Fruit fly (Drosophila melanogaster) whole organism, prepupa: ENCODE data around the gene Ir8a.

ENCODE experiments used
- Blimp-1 ChIP-seq: fragments of 200-800 bp; sonication (Bioruptor generic); optimal IDR thresholded peaks from 3 replicates; lab custom pipeline; 2017; ENCODE audit warnings: missing biosample characterization, missing genetic modification characterization, mild to moderate bottlenecking, moderate library complexity, missing genetic modification reagents
- CG10669 ChIP-seq: fragments of 200-800 bp; sonication (Bioruptor generic); optimal IDR thresholded peaks from 3 replicates; lab custom pipeline; 2018; ENCODE audit warnings: missing biosample characterization, mild to moderate bottlenecking, missing genetic modification characterization, moderate library complexity
- CG11294 ChIP-seq: fragments of 200-800 bp; sonication (Bioruptor generic); IDR thresholded peaks from 2 replicates; pipeline ENCODE4 v1.3.6; 2022; ENCODE audit warnings: missing biosample characterization, missing genetic modification characterization
- CG15336 ChIP-seq: fragments of 200-800 bp; sonication (Bioruptor generic); IDR thresholded peaks from 2 replicates; pipeline ENCODE4 v1.3.6; 2022; ENCODE audit warnings: missing biosample characterization, missing genetic modification characterization
- CG1621 ChIP-seq: fragments of 200-800 bp; sonication (Bioruptor generic); optimal IDR thresholded peaks from 3 replicates; lab custom pipeline; 2018; ENCODE audit warnings: missing biosample characterization, mild to moderate bottlenecking, missing genetic modification characterization
- CG16779 ChIP-seq: fragments of 200-800 bp; sonication (Bioruptor generic); optimal IDR thresholded peaks from 3 replicates; lab custom pipeline; 2017; ENCODE audit warnings: missing biosample characterization, mild to moderate bottlenecking, missing genetic modification characterization
- CG31627 ChIP-seq: fragments of 200-800 bp; sonication (Bioruptor generic); optimal IDR thresholded peaks from 3 replicates; lab custom pipeline; 2016; ENCODE audit warnings: missing biosample characterization, missing genetic modification characterization
- CG32006 ChIP-seq: fragments of 200-800 bp; sonication (Bioruptor generic); optimal IDR thresholded peaks from 3 replicates; lab custom pipeline; 2017; ENCODE audit warnings: missing biosample characterization, mild to moderate bottlenecking, missing genetic modification characterization
- CG34406 ChIP-seq: fragments of 200-800 bp; sonication (Bioruptor generic); optimal IDR thresholded peaks from 3 replicates; lab custom pipeline; 2016; ENCODE audit warnings: missing biosample characterization, missing genetic modification characterization
- CG3919 ChIP-seq: fragments of 200-800 bp; sonication (Bioruptor generic); optimal IDR thresholded peaks from 3 replicates; lab custom pipeline; 2016; ENCODE audit warnings: missing biosample characterization, missing genetic modification characterization
- CG4318 ChIP-seq: fragments of 200-800 bp; sonication (Bioruptor generic); optimal IDR thresholded peaks from 3 replicates; lab custom pipeline; 2017; ENCODE audit warnings: missing biosample characterization, mild to moderate bottlenecking, missing genetic modification characterization
- CG6163 ChIP-seq: fragments of 200-800 bp; sonication (Bioruptor generic); IDR thresholded peaks from 3 replicates; pipeline ENCODE4 v1.3.6; 2022; ENCODE audit warnings: missing biosample characterization, missing genetic modification characterization
- CG6276 ChIP-seq: fragments of 200-800 bp; sonication (Bioruptor generic); optimal IDR thresholded peaks from 2 replicates; lab custom pipeline; 2017; ENCODE audit warnings: missing biosample characterization, mild to moderate bottlenecking, missing genetic modification characterization
- CG6808 ChIP-seq: fragments of 200-800 bp; sonication (Bioruptor generic); optimal IDR thresholded peaks from 3 replicates; lab custom pipeline; 2017; ENCODE audit warnings: missing biosample characterization, missing genetic modification characterization, mild to moderate bottlenecking, moderate library complexity, missing genetic modification reagents
- CG6854 ChIP-seq: fragments of 200-800 bp; sonication (Bioruptor generic); optimal IDR thresholded peaks from 2 replicates; lab custom pipeline; 2017; ENCODE audit warnings: missing biosample characterization, mild to moderate bottlenecking, missing genetic modification characterization
- CG7368 ChIP-seq: fragments of 200-800 bp; sonication (Bioruptor generic); optimal IDR thresholded peaks from 3 replicates; lab custom pipeline; 2016; ENCODE audit warnings: missing biosample characterization, missing genetic modification characterization
- CG8119 ChIP-seq: fragments of 200-800 bp; sonication (Bioruptor generic); IDR thresholded peaks from 3 replicates; pipeline ENCODE4 v1.3.6; 2022; ENCODE audit warnings: missing biosample characterization, missing genetic modification characterization
- CG8319 ChIP-seq: fragments of 200-800 bp; sonication (Bioruptor generic); optimal IDR thresholded peaks from 3 replicates; lab custom pipeline; 2016; ENCODE audit warnings: missing biosample characterization, missing genetic modification characterization
- CG9139 ChIP-seq: fragments of 200-800 bp; sonication (Bioruptor generic); optimal IDR thresholded peaks from 3 replicates; lab custom pipeline; 2017; ENCODE audit warnings: missing biosample characterization, mild to moderate bottlenecking, missing genetic modification characterization
- Eip78C ChIP-seq: fragments of 200-800 bp; sonication (Bioruptor generic); peaks from one replicate; lab custom pipeline; 2016; ENCODE audit warnings: missing biosample characterization, missing genetic modification characterization
- Eip93F ChIP-seq: fragments of 200-800 bp; sonication (Bioruptor generic); optimal IDR thresholded peaks from 2 replicates; lab custom pipeline; 2016; ENCODE audit warnings: missing biosample characterization, mild to moderate bottlenecking, missing genetic modification characterization
- Ets21C ChIP-seq: fragments of 200-800 bp; sonication (Bioruptor generic); optimal IDR thresholded peaks from 3 replicates; lab custom pipeline; 2016; ENCODE audit warnings: missing biosample characterization, missing genetic modification characterization
- Ets96B ChIP-seq: fragments of 200-800 bp; optimal IDR thresholded peaks from 2 replicates; lab custom pipeline; 2019; ENCODE audit warnings: missing biosample characterization, mild to moderate bottlenecking, missing genetic modification characterization, moderate library complexity
- Gug ChIP-seq: fragments of 200-800 bp; sonication (Bioruptor generic); IDR thresholded peaks from 2 replicates; pipeline ENCODE4 v1.3.6; 2022; ENCODE audit warnings: missing biosample characterization, missing genetic modification characterization
- Hr39 ChIP-seq: fragments of 200-800 bp; sonication (Bioruptor generic); optimal IDR thresholded peaks from 2 replicates; lab custom pipeline; 2016; ENCODE audit warnings: missing biosample characterization, missing genetic modification characterization
- Hr4 ChIP-seq: fragments of 200-800 bp; sonication (Bioruptor generic); optimal IDR thresholded peaks from 3 replicates; lab custom pipeline; 2016; ENCODE audit warnings: missing biosample characterization, missing genetic modification characterization
- Lpt ChIP-seq: fragments of 200-800 bp; sonication (Bioruptor generic); optimal IDR thresholded peaks from 3 replicates; lab custom pipeline; 2016; ENCODE audit warnings: missing biosample characterization, missing genetic modification characterization
- Met ChIP-seq: fragments of 200-800 bp; sonication (Bioruptor generic); optimal IDR thresholded peaks from 3 replicates; lab custom pipeline; 2016; ENCODE audit warnings: missing biosample characterization, missing genetic modification characterization
- OdsH ChIP-seq: fragments of 200-800 bp; sonication (Bioruptor generic); optimal IDR thresholded peaks from 3 replicates; lab custom pipeline; 2016; ENCODE audit warnings: missing biosample characterization, missing genetic modification characterization
- Sox14 ChIP-seq: fragments of 200-800 bp; sonication (Bioruptor generic); optimal IDR thresholded peaks from 3 replicates; lab custom pipeline; 2016; ENCODE audit warnings: missing biosample characterization, missing genetic modification characterization
- achi ChIP-seq: fragments of 200-800 bp; sonication (Bioruptor generic); optimal IDR thresholded peaks from 3 replicates; lab custom pipeline; 2016; ENCODE audit warnings: missing biosample characterization, missing genetic modification characterization
- acj6 ChIP-seq: fragments of 200-800 bp; sonication (Bioruptor generic); optimal IDR thresholded peaks from 3 replicates; lab custom pipeline; 2016; ENCODE audit warnings: missing biosample characterization, missing genetic modification characterization
- dac ChIP-seq: fragments of 200-800 bp; sonication (Bioruptor generic); optimal IDR thresholded peaks from 2 replicates; lab custom pipeline; 2017; ENCODE audit warnings: missing biosample characterization, mild to moderate bottlenecking, missing genetic modification characterization
- dsx ChIP-seq: fragments of 200-800 bp; optimal IDR thresholded peaks from 3 replicates; lab custom pipeline; 2019; ENCODE audit warnings: missing biosample characterization, mild to moderate bottlenecking, missing genetic modification characterization, moderate library complexity; ENCODE audit not compliant: poor library complexity, severe bottlenecking
- eg ChIP-seq: fragments of 200-800 bp; sonication (Bioruptor generic); IDR thresholded peaks from 3 replicates; pipeline ENCODE4 v1.3.6; 2022; ENCODE audit warnings: missing biosample characterization, missing genetic modification characterization
- esn ChIP-seq: fragments of 200-800 bp; sonication (Bioruptor generic); optimal IDR thresholded peaks from 2 replicates; lab custom pipeline; 2016; ENCODE audit warnings: missing biosample characterization, mild to moderate bottlenecking, missing genetic modification characterization, moderate library complexity
- fkh ChIP-seq: fragments of 200-800 bp; sonication (Bioruptor generic); optimal IDR thresholded peaks from 3 replicates; lab custom pipeline; 2017; ENCODE audit warnings: missing biosample characterization, mild to moderate bottlenecking, missing genetic modification characterization, moderate library complexity
- lz ChIP-seq: fragments of 200-800 bp; sonication (Bioruptor generic); optimal IDR thresholded peaks from 3 replicates; lab custom pipeline; 2016; ENCODE audit warnings: missing biosample characterization, missing genetic modification characterization
- net ChIP-seq: fragments of 200-800 bp; sonication (Bioruptor generic); optimal IDR thresholded peaks from 3 replicates; lab custom pipeline; 2016; ENCODE audit warnings: missing biosample characterization, missing genetic modification characterization
- pdm3 ChIP-seq: fragments of 200-800 bp; sonication (Bioruptor generic); optimal IDR thresholded peaks from 3 replicates; lab custom pipeline; 2016; ENCODE audit warnings: missing biosample characterization, missing genetic modification characterization
- salr ChIP-seq, 2 experiments: fragments of 200-800 bp; sonication (Bioruptor generic); optimal IDR thresholded peaks; 3 replicates each; lab custom pipeline; 2016 to 2018; ENCODE audit warnings: missing biosample characterization in 2 of 2, missing genetic modification characterization in 2 of 2, mild to moderate bottlenecking in 1 of 2
- svp ChIP-seq: fragments of 200-800 bp; sonication (Bioruptor generic); peaks from one replicate; lab custom pipeline; 2016; ENCODE audit warnings: missing biosample characterization, missing genetic modification characterization
- topi ChIP-seq: fragments of 200-800 bp; sonication (Bioruptor generic); optimal IDR thresholded peaks from 3 replicates; lab custom pipeline; 2016; ENCODE audit warnings: missing biosample characterization, missing genetic modification characterization
- vri ChIP-seq: fragments of 200-800 bp; sonication (Bioruptor generic); optimal IDR thresholded peaks from 3 replicates; lab custom pipeline; 2016; ENCODE audit warnings: missing biosample characterization, mild to moderate bottlenecking, missing genetic modification characterization

The Ir8a gene

dm6 chrX:9223182-9223581, 13.2 kb downstream of the Ir8a start, which contains the start of gene t (continued):
- TF ChIP-seq Met (GFP tag; lab: Kevin White, UChicago) (no peak), Eip78C (GFP tag; lab: Kevin White, UChicago) (peak; percentile 67), net (no peak), CG4318 (GFP tag; lab: Kevin White, UChicago) (no peak), CG34406 (GFP tag; lab: Kevin White, UChicago) (no peak), CG15336 (GFP tag; lab: Robert Waterston, UW) (peak; percentile 50), Blimp-1 (no peak), Sox14 (no peak), vri (no peak), Ets21C (GFP tag; lab: Kevin White, UChicago) (no peak), CG8319 (GFP tag; lab: Kevin White, UChicago) (no peak), Gug (GFP tag; lab: Robert Waterston, UW) (no peak), acj6 (GFP tag; lab: Kevin White, UChicago) (no peak), CG32006 (GFP tag; lab: Kevin White, UChicago) (peak; percentile 42)

dm6 chrX:9220434-9220833, 16.0 kb downstream of the Ir8a start:
- TF ChIP-seq eg: peak; percentile 78
- TF ChIP-seq CG31627: no peak
- TF ChIP-seq CG6276: peak; percentile 32
- TF ChIP-seq CG8119: peak; percentile 45; the same call in 2 of the 3 replicates
- TF ChIP-seq CG32006 (GFP tag; lab: Kevin White, UChicago): peak; percentile 67
- peak; percentile 39; the same call in 1 of the 2 replicates for TF ChIP-seq CG11294 (GFP tag; lab: Robert Waterston, UW)
- TF ChIP-seq acj6 (GFP tag; lab: Kevin White, UChicago): peak; percentile 14
- TF ChIP-seq salr (GFP tag; optimal IDR thresholded peaks at IDR 0.05; lab: Kevin White, UChicago): no peak
- peak; percentile 36 for TF ChIP-seq Hr4
- 0 out of 2 replicates have a peak, but pooled peaks have one; percentile 42 for TF ChIP-seq Gug (GFP tag; lab: Robert Waterston, UW)
- no peak for TF ChIP-seq CG6808
- TF ChIP-seq CG6163: peak; percentile 72
- TF ChIP-seq Hr39 (GFP tag; lab: Kevin White, UChicago): peak; percentile 9
- TF ChIP-seq svp: no peak
- TF ChIP-seq fkh (GFP tag; lab: Kevin White, UChicago): no peak
- TF ChIP-seq Eip93F (GFP tag; lab: Kevin White, UChicago): no peak
- peak; percentile 39 for TF ChIP-seq CG4318 (GFP tag; lab: Kevin White, UChicago)
- no peak for TF ChIP-seq Blimp-1
- peak; percentile 17 for TF ChIP-seq OdsH (GFP tag; lab: Kevin White, UChicago)
- TF ChIP-seq pdm3 (GFP tag; lab: Kevin White, UChicago): peak; percentile 29
- no peak for TF ChIP-seq lz
- TF ChIP-seq topi (GFP tag; lab: Kevin White, UChicago): no peak
- TF ChIP-seq dac (GFP tag; lab: Kevin White, UChicago): peak; percentile 15
- TF ChIP-seq net: no peak
- peak; percentile 31 for TF ChIP-seq CG3919
- peak; percentile 18 for TF ChIP-seq achi
- TF ChIP-seq dsx (GFP tag; lab: Kevin White, UChicago): no peak
- peak; percentile 72 for TF ChIP-seq CG15336 (GFP tag; lab: Robert Waterston, UW)
- peak; percentile 65 for TF ChIP-seq Eip78C (GFP tag; lab: Kevin White, UChicago)

- TF ChIP-seq esn (GFP tag; lab: Kevin White, UChicago) (no peak), svp (peak; percentile 60), Lpt (GFP tag; lab: Kevin White, UChicago) (no peak)
Measured at dm6 chrX:9216572-9216971, 19.8 kb downstream of the Ir8a start, which contains the start of gene CG15369. TSS of gene CG15369 (plus strand) at chrX:9216872.

dm6 chrX:9215485-9215884, 20.9 kb downstream of the Ir8a start, which contains the start of gene CG15368:
TSS of gene CG15368 (plus strand) at chrX:9215785.
- TF ChIP-seq CG4318 (GFP tag; lab: Kevin White, UChicago) (no peak), CG10669 (no peak), CG16779 (tag; lab: Kevin White, UChicago) (no peak), esn (GFP tag; lab: Kevin White, UChicago) (no peak), CG9139 (GFP tag; lab: Kevin White, UChicago) (no peak), CG6854 (GFP tag; lab: Kevin White, UChicago) (no peak), Ets96B (tag; lab: Kevin White, UChicago) (no peak), CG1621 (tag; lab: Kevin White, UChicago) (no peak), CG7368 (GFP tag; lab: Kevin White, UChicago) (no peak), vri (no peak), Blimp-1 (no peak), Sox14 (no peak), CG15336 (GFP tag; lab: Robert Waterston, UW) (no peak), salr (GFP tag; optimal IDR thresholded peaks at IDR 0.05; lab: Kevin White, UChicago) (no peak), Eip78C (GFP tag; lab: Kevin White, UChicago) (no peak)
